Worm (Caenorhabditis elegans): ENCODE data around the gene ZK1127.5.

DNA sequence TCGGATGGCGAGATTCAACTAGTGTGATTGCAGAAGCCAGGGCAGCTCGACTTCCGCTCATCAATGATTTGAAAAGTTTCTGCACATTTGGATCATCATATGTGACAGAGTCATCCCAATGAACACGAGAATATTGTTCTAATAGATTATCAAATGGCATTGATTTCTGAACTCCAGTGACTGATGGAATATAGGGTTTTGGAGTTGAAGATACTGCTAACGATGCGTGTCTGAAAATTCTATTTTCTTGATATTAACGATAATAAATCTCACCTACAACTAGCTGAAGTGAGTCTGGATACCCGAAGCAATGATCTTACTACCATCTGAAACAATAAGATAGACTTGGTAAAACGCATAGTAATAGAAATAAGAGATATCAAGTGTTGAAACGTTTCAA, 50.4 kb downstream of the ZK1127.5 start, which contains the start of gene mmaa-1:
- no peak for TF ChIP-seq flt-1 (GFP tag; IDR thresholded peaks at IDR 0.05)
- no peak for TF ChIP-seq tbx-11 (GFP tag; IDR thresholded peaks at IDR 0.05)
- no peak for TF ChIP-seq ceh-36 (tag; optimal IDR thresholded peaks at IDR 0.05)
- TF ChIP-seq tbx-37 (GFP tag; conservative IDR thresholded peaks at IDR 0.05): no peak

Measured in whole organism, early embryonic.